Worm (Caenorhabditis elegans) whole organism, L4 larva: ENCODE results near the gene nspg-8.

Source experiments
- F10B5.3 ChIP-seq: sonication (generic microtip); optimal IDR thresholded peaks from 2 replicates; lab custom pipeline; 2016; ENCODE audit warnings: mild to moderate bottlenecking, missing genetic modification characterization, missing compliant biosample characterization
- F26F4.8 ChIP-seq: fragments of 200-800 bp; sonication (Bioruptor generic); conservative IDR thresholded peaks from 2 replicates; pipeline ENCODE4 v1.3.6; 2022; ENCODE audit warnings: missing genetic modification characterization, missing compliant biosample characterization
- F37D6.2 ChIP-seq: sonication (generic microtip); optimal IDR thresholded peaks from 2 replicates; lab custom pipeline; 2016; ENCODE audit warnings: mild to moderate bottlenecking, missing genetic modification characterization, missing compliant biosample characterization
- T26A8.4 ChIP-seq: fragments of 200-800 bp; sonication (Bioruptor generic); IDR thresholded peaks from 2 replicates; pipeline ENCODE4 v1.3.6; 2022; ENCODE audit warnings: missing genetic modification characterization, missing compliant biosample characterization
- Y105C5A.15 ChIP-seq: fragments of 200-800 bp; sonication (Bioruptor generic); IDR thresholded peaks from 2 replicates; pipeline ENCODE4 v1.3.6; 2022; ENCODE audit warnings: missing genetic modification characterization, missing compliant biosample characterization
- Y5F2A.4 ChIP-seq: fragments of 200-800 bp; sonication (Bioruptor generic); optimal IDR thresholded peaks from 2 replicates; lab custom pipeline; 2018; ENCODE audit warnings: mild to moderate bottlenecking, missing genetic modification characterization, missing compliant biosample characterization
- Y75B8A.6 ChIP-seq: fragments of 200-800 bp; sonication (Bioruptor generic); IDR thresholded peaks from 2 replicates; pipeline ENCODE4 v1.3.6; 2022; ENCODE audit warnings: missing genetic modification reagents, missing genetic modification characterization, missing compliant biosample characterization
- arid-1 ChIP-seq: fragments of 200-800 bp; sonication (Bioruptor generic); conservative IDR thresholded peaks from 2 replicates; pipeline ENCODE4 v1.3.6; 2022; ENCODE audit warnings: missing genetic modification reagents, missing genetic modification characterization, missing compliant biosample characterization
- ceh-20 ChIP-seq: fragments of 200-800 bp; sonication (Bioruptor generic); IDR thresholded peaks from 2 replicates; pipeline ENCODE4 v1.3.6; 2022; ENCODE audit warnings: missing genetic modification reagents, missing genetic modification characterization, missing compliant biosample characterization
- ceh-28 ChIP-seq: fragments of 150-350 bp; optimal IDR thresholded peaks from 2 replicates; lab custom pipeline; 2014; ENCODE audit warnings: missing biosample characterization, missing genetic modification reagents, missing genetic modification characterization
- ceh-44 ChIP-seq: fragments of 200-800 bp; sonication (Bioruptor generic); IDR thresholded peaks from 2 replicates; pipeline ENCODE4 v1.3.6; 2022; ENCODE audit warnings: missing genetic modification reagents, missing genetic modification characterization, missing compliant biosample characterization
- ceh-62 ChIP-seq: sonication (generic microtip); optimal IDR thresholded peaks from 2 replicates; lab custom pipeline; 2017; ENCODE audit warnings: missing biosample characterization, missing genetic modification characterization
- ceh-82 ChIP-seq: sonication (generic microtip); optimal IDR thresholded peaks from 2 replicates; lab custom pipeline; 2017; ENCODE audit warnings: missing biosample characterization, missing genetic modification characterization
- cey-2 ChIP-seq: sonication (generic microtip); optimal IDR thresholded peaks from 3 replicates; lab custom pipeline; 2017; ENCODE audit warnings: missing genetic modification characterization, mild to moderate bottlenecking, missing compliant biosample characterization, antibody characterized with exemption, borderline replicate concordance; ENCODE audit not compliant: insufficient read depth
- ctbp-1 ChIP-seq: fragments of 200-800 bp; sonication (Bioruptor generic); IDR thresholded peaks from 2 replicates; pipeline ENCODE4 v1.3.6; 2022; ENCODE audit warnings: missing genetic modification reagents, missing genetic modification characterization, missing compliant biosample characterization
- daf-16 ChIP-seq, 3 experiments: sonication (generic microtip); optimal IDR thresholded peaks; 2 replicates each; lab custom pipeline; 2016 to 2017; ENCODE audit warnings: missing genetic modification characterization in 3 of 3, missing genetic modification reagents in 3 of 3, mild to moderate bottlenecking in 2 of 3, missing compliant biosample characterization in 2 of 3, missing biosample characterization in 1 of 3, moderate library complexity in 1 of 3
- daf-8 ChIP-seq: fragments of 200-800 bp; sonication (Bioruptor generic); IDR thresholded peaks from 2 replicates; pipeline ENCODE4 v1.3.6; 2022; ENCODE audit warnings: missing genetic modification characterization, missing compliant biosample characterization
- dmd-6 ChIP-seq: fragments of 200-800 bp; sonication (Bioruptor generic); IDR thresholded peaks from 2 replicates; pipeline ENCODE4 v1.3.6; 2022; ENCODE audit warnings: missing genetic modification reagents, missing genetic modification characterization, missing compliant biosample characterization
- dmd-9 ChIP-seq: fragments of 200-800 bp; sonication (Bioruptor generic); IDR thresholded peaks from 2 replicates; pipeline ENCODE4 v1.3.6; 2022; ENCODE audit warnings: missing genetic modification reagents, missing genetic modification characterization, missing compliant biosample characterization
- dpl-1 ChIP-seq: fragments of 150-350 bp; optimal IDR thresholded peaks from 2 replicates; lab custom pipeline; 2014; ENCODE audit warnings: missing biosample characterization, missing genetic modification reagents, missing genetic modification characterization
- dve-1 ChIP-seq: sonication (generic microtip); optimal IDR thresholded peaks from 2 replicates; lab custom pipeline; 2017; ENCODE audit warnings: antibody characterized with exemption, mild to moderate bottlenecking, missing genetic modification characterization, missing compliant biosample characterization; ENCODE audit not compliant: insufficient read depth
- egl-43 ChIP-seq: fragments of 200-800 bp; sonication (Bioruptor generic); IDR thresholded peaks from 2 replicates; pipeline ENCODE4 v1.3.6; 2022; ENCODE audit warnings: missing genetic modification reagents, missing genetic modification characterization, missing compliant biosample characterization
- hlh-11 ChIP-seq: fragments of 200-800 bp; sonication (Bioruptor generic); optimal IDR thresholded peaks from 2 replicates; lab custom pipeline; 2018; ENCODE audit warnings: mild to moderate bottlenecking, missing genetic modification characterization, missing compliant biosample characterization
- hlh-30 ChIP-seq: sonication (generic microtip); optimal IDR thresholded peaks from 2 replicates; lab custom pipeline; 2017; ENCODE audit warnings: antibody characterized with exemption, mild to moderate bottlenecking, missing genetic modification characterization, missing compliant biosample characterization; ENCODE audit not compliant: insufficient read depth
- hmg-1.1 ChIP-seq: fragments of 200-800 bp; sonication (Bioruptor generic); IDR thresholded peaks from 2 replicates; pipeline ENCODE4 v1.3.6; 2022; ENCODE audit warnings: missing genetic modification reagents, missing genetic modification characterization, missing compliant biosample characterization
- jun-1 ChIP-seq: fragments of 150-350 bp; optimal IDR thresholded peaks from 2 replicates; lab custom pipeline; 2014; ENCODE audit warnings: missing biosample characterization, missing genetic modification reagents, missing genetic modification characterization
- lim-7 ChIP-seq: fragments of 200-800 bp; sonication (Bioruptor generic); IDR thresholded peaks from 2 replicates; pipeline ENCODE4 v1.3.6; 2022; ENCODE audit warnings: missing genetic modification characterization, missing compliant biosample characterization
- lin-13 ChIP-seq: fragments of 150-350 bp; optimal IDR thresholded peaks from 2 replicates; lab custom pipeline; 2014; ENCODE audit warnings: missing biosample characterization, missing genetic modification reagents, missing genetic modification characterization
- lin-29 ChIP-seq: fragments of 200-800 bp; sonication (Bioruptor generic); IDR thresholded peaks from 2 replicates; pipeline ENCODE4 v1.3.6; 2022; ENCODE audit warnings: missing genetic modification reagents, missing genetic modification characterization, missing compliant biosample characterization
- lin-38 ChIP-seq: fragments of 200-800 bp; sonication (Bioruptor generic); IDR thresholded peaks from 2 replicates; pipeline ENCODE4 v1.3.6; 2022; ENCODE audit warnings: missing genetic modification reagents, missing genetic modification characterization, missing compliant biosample characterization
- lin-39 ChIP-seq: fragments of 150-350 bp; optimal IDR thresholded peaks from 2 replicates; lab custom pipeline; 2014; ENCODE audit warnings: missing biosample characterization, missing genetic modification reagents, missing genetic modification characterization
- lir-3 ChIP-seq: sonication (generic microtip); optimal IDR thresholded peaks from 2 replicates; lab custom pipeline; 2016; ENCODE audit warnings: mild to moderate bottlenecking, missing genetic modification characterization, missing compliant biosample characterization
- madf-5 ChIP-seq, 2 experiments: fragments of 200-800 bp; sonication (Bioruptor generic); IDR thresholded peaks; 2 replicates each; pipeline ENCODE4 v1.3.6; 2022; ENCODE audit warnings: missing compliant biosample characterization in 2 of 2, missing genetic modification characterization in 2 of 2
- mep-1 ChIP-seq: fragments of 150-350 bp; sonication (generic microtip); optimal IDR thresholded peaks from 3 replicates; lab custom pipeline; 2014; ENCODE audit warnings: missing biosample characterization, missing genetic modification characterization
- mxl-2 ChIP-seq: fragments of 200-800 bp; sonication (Bioruptor generic); conservative IDR thresholded peaks from 2 replicates; pipeline ENCODE4 v1.3.6; 2022; ENCODE audit warnings: missing genetic modification reagents, missing genetic modification characterization, missing compliant biosample characterization
- mxl-3 ChIP-seq: fragments of 200-800 bp; sonication (Bioruptor generic); optimal IDR thresholded peaks from 2 replicates; lab custom pipeline; 2018; ENCODE audit warnings: mild to moderate bottlenecking, missing genetic modification characterization, missing compliant biosample characterization
- nhr-10 ChIP-seq: fragments of 150-350 bp; optimal IDR thresholded peaks from 2 replicates; lab custom pipeline; 2014; ENCODE audit warnings: missing biosample characterization, missing genetic modification characterization
- nhr-11 ChIP-seq: fragments of 150-350 bp; optimal IDR thresholded peaks from 2 replicates; lab custom pipeline; 2014; ENCODE audit warnings: missing biosample characterization, missing genetic modification characterization
- nhr-25 ChIP-seq: sonication (generic microtip); optimal IDR thresholded peaks from 2 replicates; lab custom pipeline; 2017; ENCODE audit warnings: missing genetic modification characterization, mild to moderate bottlenecking, missing compliant biosample characterization, antibody characterized with exemption, moderate library complexity, borderline replicate concordance; ENCODE audit not compliant: insufficient read depth
- nhr-28 ChIP-seq: fragments of 150-350 bp; optimal IDR thresholded peaks from 2 replicates; lab custom pipeline; 2014; ENCODE audit warnings: missing biosample characterization, missing genetic modification characterization
- nhr-41 ChIP-seq: fragments of 200-800 bp; sonication (Bioruptor generic); IDR thresholded peaks from 2 replicates; pipeline ENCODE4 v1.3.6; 2022; ENCODE audit warnings: missing genetic modification reagents, missing genetic modification characterization, missing compliant biosample characterization
- nhr-42 ChIP-seq: fragments of 200-800 bp; sonication (Bioruptor generic); IDR thresholded peaks from 2 replicates; pipeline ENCODE4 v1.3.6; 2022; ENCODE audit warnings: missing genetic modification characterization, missing compliant biosample characterization
- nhr-48 ChIP-seq: sonication (generic microtip); optimal IDR thresholded peaks from 2 replicates; lab custom pipeline; 2016; ENCODE audit warnings: mild to moderate bottlenecking, missing genetic modification characterization, missing compliant biosample characterization
- pqm-1 ChIP-seq: sonication (generic microtip); optimal IDR thresholded peaks from 2 replicates; lab custom pipeline; 2017; ENCODE audit warnings: missing biosample characterization, missing genetic modification characterization
- rbr-2 ChIP-seq: sonication (generic microtip); optimal IDR thresholded peaks from 2 replicates; lab custom pipeline; 2016; ENCODE audit warnings: missing genotype, missing genetic modification characterization, missing compliant biosample characterization
- skn-1 ChIP-seq: fragments of 150-350 bp; optimal IDR thresholded peaks from 2 replicates; lab custom pipeline; 2014; ENCODE audit warnings: missing biosample characterization, missing genetic modification characterization
- snpc-1.2 ChIP-seq: fragments of 200-800 bp; sonication (Bioruptor generic); IDR thresholded peaks from 2 replicates; pipeline ENCODE4 v1.3.6; 2022; ENCODE audit warnings: missing genetic modification reagents, missing genetic modification characterization, missing compliant biosample characterization
- spr-3 ChIP-seq: fragments of 200-800 bp; sonication (Bioruptor generic); optimal IDR thresholded peaks from 2 replicates; lab custom pipeline; 2018; ENCODE audit warnings: mild to moderate bottlenecking, missing genetic modification characterization, missing compliant biosample characterization
- unc-62 ChIP-seq, 3 experiments: fragments of 150-350 bp in 1 of 3; sonication (generic microtip); optimal IDR thresholded peaks in 2 of 3; peaks in 1 of 3; 1 replicate in 1 of 3; 2 replicates in 2 of 3; lab custom pipeline; 2014 to 2017; ENCODE audit warnings: missing biosample characterization in 3 of 3, missing genetic modification characterization in 3 of 3, missing genetic modification reagents in 3 of 3, missing genotype in 1 of 3
- zag-1 ChIP-seq: fragments of 150-350 bp; optimal IDR thresholded peaks from 2 replicates; lab custom pipeline; 2014; ENCODE audit warnings: missing biosample characterization, missing genetic modification characterization
- zip-2 ChIP-seq: fragments of 150-350 bp; optimal IDR thresholded peaks from 2 replicates; lab custom pipeline; 2014; ENCODE audit warnings: missing biosample characterization, missing genetic modification characterization

The nspg-8 gene

DNA sequence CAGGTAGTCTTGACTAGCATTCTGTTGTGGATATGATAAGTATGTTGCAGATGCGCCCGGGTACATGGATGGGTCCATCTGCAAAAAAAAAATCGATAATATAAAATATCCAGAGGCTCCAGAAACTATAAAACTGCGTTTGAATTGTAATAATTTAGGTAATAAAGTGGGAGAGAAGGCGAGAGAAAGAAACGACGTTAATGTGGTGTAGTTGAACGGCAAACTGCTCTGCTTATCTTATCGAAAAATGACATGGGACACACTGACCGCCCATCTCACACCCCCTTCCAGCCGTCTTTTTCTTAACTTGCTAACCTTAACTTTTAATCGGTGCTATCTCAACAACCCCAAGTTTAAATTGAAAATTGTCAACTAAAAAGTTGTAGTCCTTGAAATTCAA, 40.1 kb downstream of the nspg-8 start:
- TF ChIP-seq Y5F2A.4 (GFP tag; lab: Kevin White, UChicago) (no peak), lin-39 (no peak), zip-2 (tag; lab: Kevin White, UChicago) (no peak), lin-13 (GFP tag; lab: Kevin White, UChicago) (no peak), arid-1 (GFP tag; lab: Robert Waterston, UW) (no peak), unc-62 (GFP tag; optimal IDR thresholded peaks at IDR 0.05 in 1 of 2; lab: Kevin White, UChicago) (peak in 1 of 2 experiments; percentile 51), unc-62 (tag; optimal IDR thresholded peaks at IDR 0.05; lab: Kevin White, UChicago) (no peak), hmg-1.1 (no peak), cey-2 (tag; lab: Kevin White, UChicago) (no peak), spr-3 (GFP tag; lab: Kevin White, UChicago) (no peak), dmd-9 (GFP tag; lab: Robert Waterston, UW) (no peak), zag-1 (no peak), Y105C5A.15 (GFP tag; lab: Robert Waterston, UW) (no peak), nhr-28 (tag; lab: Kevin White, UChicago) (peak; percentile 79), nhr-48 (tag; lab: Kevin White, UChicago) (no peak), mep-1 (tag; lab: Kevin White, UChicago) (no peak), dpl-1 (GFP tag; lab: Kevin White, UChicago) (no peak), rbr-2 (tag; lab: Kevin White, UChicago) (no peak), lim-7 (GFP tag; lab: Robert Waterston, UW) (no peak), dmd-6 (GFP tag; lab: Robert Waterston, UW) (peak; percentile 46), ceh-82 (tag; lab: Kevin White, UChicago) (no peak), lin-38 (GFP tag; lab: Robert Waterston, UW) (no peak), ctbp-1 (GFP tag; lab: Robert Waterston, UW) (no peak), ceh-28 (tag; lab: Kevin White, UChicago) (peak; percentile 25), daf-8 (GFP tag; lab: Robert Waterston, UW) (no peak), mxl-2 (GFP tag; lab: Robert Waterston, UW) (no peak), F37D6.2 (tag; lab: Kevin White, UChicago) (no peak), pqm-1 (tag; lab: Kevin White, UChicago) (peak; percentile 83), F26F4.8 (no peak), nhr-41 (GFP tag; lab: Robert Waterston, UW) (no peak), mxl-3 (GFP tag; lab: Kevin White, UChicago) (no peak), T26A8.4 (no peak), hlh-30 (tag; lab: Kevin White, UChicago) (peak; percentile 5), skn-1 (tag; lab: Kevin White, UChicago) (no peak), ceh-62 (no peak), dve-1 (peak; percentile 8), daf-16 (GFP tag; optimal IDR thresholded peaks at IDR 0.05; lab: Kevin White, UChicago) (no peak), daf-16 (tag; optimal IDR thresholded peaks at IDR 0.05; lab: Kevin White, UChicago) (peak; percentile 31), hlh-11 (tag; lab: Kevin White, UChicago) (peak; percentile 26), nhr-10 (tag; lab: Kevin White, UChicago) (no peak), ceh-20 (GFP tag; lab: Robert Waterston, UW) (no peak), ceh-44 (GFP tag; lab: Robert Waterston, UW) (no peak), snpc-1.2 (GFP tag; lab: Robert Waterston, UW) (no peak), Y75B8A.6 (GFP tag; lab: Robert Waterston, UW) (no peak), lir-3 (tag; lab: Kevin White, UChicago) (no peak), nhr-11 (no peak), madf-5 (GFP tag; IDR thresholded peaks at IDR 0.05; lab: Robert Waterston, UW) (no peak), nhr-25 (tag; lab: Kevin White, UChicago) (no peak), F10B5.3 (no peak), nhr-42 (GFP tag; lab: Robert Waterston, UW) (no peak), lin-29 (GFP tag; lab: Robert Waterston, UW) (no peak), jun-1 (tag; lab: Kevin White, UChicago) (no peak), egl-43 (GFP tag; lab: Robert Waterston, UW) (no peak)
